Fruit fly (Drosophila melanogaster) whole organism, prepupa: ENCODE results near the gene Acsx1R.

Experiments used
- Blimp-1 ChIP-seq: fragments of 200-800 bp; sonication (Bioruptor generic); optimal IDR thresholded peaks from 3 replicates; lab custom pipeline; 2017; ENCODE audit warnings: missing biosample characterization, missing genetic modification characterization, mild to moderate bottlenecking, moderate library complexity, missing genetic modification reagents
- CG3032 ChIP-seq: fragments of 200-800 bp; optimal IDR thresholded peaks from 2 replicates; lab custom pipeline; 2019; ENCODE audit warnings: missing biosample characterization, mild to moderate bottlenecking, missing genetic modification characterization, moderate library complexity
- CG6854 ChIP-seq: fragments of 200-800 bp; sonication (Bioruptor generic); optimal IDR thresholded peaks from 2 replicates; lab custom pipeline; 2017; ENCODE audit warnings: missing biosample characterization, mild to moderate bottlenecking, missing genetic modification characterization
- CG7368 ChIP-seq: fragments of 200-800 bp; sonication (Bioruptor generic); optimal IDR thresholded peaks from 3 replicates; lab custom pipeline; 2016; ENCODE audit warnings: missing biosample characterization, missing genetic modification characterization
- Gug ChIP-seq: fragments of 200-800 bp; sonication (Bioruptor generic); IDR thresholded peaks from 2 replicates; pipeline ENCODE4 v1.3.6; 2022; ENCODE audit warnings: missing biosample characterization, missing genetic modification characterization
- dac ChIP-seq: fragments of 200-800 bp; sonication (Bioruptor generic); optimal IDR thresholded peaks from 2 replicates; lab custom pipeline; 2017; ENCODE audit warnings: missing biosample characterization, mild to moderate bottlenecking, missing genetic modification characterization
- fkh ChIP-seq: fragments of 200-800 bp; sonication (Bioruptor generic); optimal IDR thresholded peaks from 3 replicates; lab custom pipeline; 2017; ENCODE audit warnings: missing biosample characterization, mild to moderate bottlenecking, missing genetic modification characterization, moderate library complexity
- spab ChIP-seq: fragments of 200-800 bp; sonication (Bioruptor generic); optimal IDR thresholded peaks from 2 replicates; lab custom pipeline; 2017; ENCODE audit warnings: missing biosample characterization, mild to moderate bottlenecking, missing genetic modification characterization, missing genetic modification reagents

DNA sequence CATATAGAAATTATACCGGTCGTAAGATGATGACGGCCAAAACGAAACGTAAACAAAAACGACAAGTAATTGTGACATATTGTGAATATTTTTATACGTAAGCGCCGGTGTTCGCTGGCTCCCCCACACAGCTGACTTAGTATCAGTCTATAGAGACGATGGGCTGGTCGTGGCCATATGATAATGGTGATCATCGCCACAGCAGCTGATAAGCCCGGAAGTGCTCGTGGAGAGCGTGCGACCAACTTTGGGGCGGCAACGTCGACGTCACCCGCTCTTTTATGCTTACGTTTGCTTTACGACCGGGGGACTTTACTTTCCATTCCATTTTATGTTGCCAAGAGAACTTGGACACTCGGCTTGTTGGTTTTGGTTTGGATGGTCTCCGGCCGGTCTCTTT, 15.6 kb upstream of the Acsx1R start:
- TF ChIP-seq Blimp-1 (GFP tag; lab: Kevin White, UChicago): no peak
- TF ChIP-seq Gug (GFP tag; lab: Robert Waterston, UW): no peak
- TF ChIP-seq CG6854: no peak
- no peak for TF ChIP-seq CG3032 (tag; lab: Kevin White, UChicago)
- TF ChIP-seq fkh (GFP tag; lab: Kevin White, UChicago): no peak
- no peak for TF ChIP-seq spab
- no peak for TF ChIP-seq dac (GFP tag; lab: Kevin White, UChicago)
- no peak for TF ChIP-seq CG7368 (GFP tag; lab: Kevin White, UChicago)
